Fruit fly (Drosophila melanogaster): ENCODE measurements around the gene CG1265.
A peak's percentile ranks its signal among the peaks of the same experiment; 100 is the strongest.

The CG1265 gene

DNA sequence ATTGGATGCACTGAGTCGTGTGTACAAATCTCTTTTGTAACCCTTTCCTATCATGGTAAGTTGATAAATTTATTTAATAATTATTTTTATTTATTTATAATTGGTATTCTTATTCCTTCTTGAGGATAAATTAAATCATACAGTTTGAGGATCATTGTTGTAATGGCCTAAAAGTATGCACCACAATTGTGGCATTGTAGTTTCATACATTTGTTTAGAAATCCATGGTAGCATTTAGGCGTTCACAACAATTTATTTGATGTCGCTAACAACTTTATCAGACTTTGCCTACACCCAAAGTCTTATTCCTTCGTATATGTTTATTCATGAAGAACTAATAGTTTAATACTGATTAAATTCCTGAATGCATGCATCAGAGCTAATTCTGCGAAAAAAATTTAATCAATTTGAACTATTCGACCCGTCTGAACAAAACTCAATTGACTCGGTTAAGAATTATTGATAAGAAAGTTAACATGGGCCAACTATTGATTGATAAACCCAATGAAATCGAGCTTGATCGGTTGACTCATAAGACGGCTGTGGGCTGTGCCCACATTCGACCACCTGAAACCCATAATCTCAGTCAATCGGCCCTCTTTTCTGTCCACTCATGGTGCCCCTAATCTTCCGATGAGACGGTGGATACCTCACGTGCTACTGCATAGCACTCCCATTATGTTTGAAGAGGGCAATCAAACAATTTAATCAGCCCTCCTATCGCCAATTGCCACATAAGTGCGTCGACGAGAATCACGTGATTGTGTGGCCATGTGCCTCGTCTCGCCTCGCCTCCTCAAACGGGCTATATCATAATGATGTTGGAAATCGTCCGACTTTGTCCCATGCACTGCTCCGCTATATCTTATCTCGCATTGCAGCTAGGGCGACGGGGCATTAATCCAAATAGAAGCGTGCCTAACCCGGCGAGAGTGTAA lies 35.0 kb upstream of the CG1265 start (continued):
- TF ChIP-seq cyc (GFP tag; optimal IDR thresholded peaks at IDR 0.05), result no peak
- no peak for TF ChIP-seq CG11762 (GFP tag; optimal IDR thresholded peaks at IDR 0.05; ENCODE audit: insufficient read depth)

DNA sequence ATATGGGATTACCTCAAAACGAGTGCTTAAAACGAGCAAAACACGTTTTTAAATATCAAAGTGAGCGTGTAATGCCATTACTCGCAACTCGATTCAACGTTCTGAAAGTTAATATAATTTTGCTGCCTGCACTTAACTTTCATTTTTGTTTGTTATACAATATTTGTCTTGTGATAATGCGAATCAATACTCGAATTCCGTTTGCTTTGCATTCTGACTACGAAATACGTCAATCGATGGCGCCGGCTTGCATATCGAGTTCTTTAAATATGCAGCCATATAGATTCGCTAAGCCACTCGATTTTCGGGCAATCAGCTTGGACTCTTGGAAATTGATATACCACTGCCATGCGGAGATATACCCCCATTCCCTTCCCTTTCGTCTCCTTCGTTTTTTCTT lies 33.9 kb upstream of the CG1265 start:
- TF ChIP-seq Blimp-1 (GFP tag; optimal IDR thresholded peaks at IDR 0.05) (peak; percentile 41), Sox14 (GFP tag; optimal IDR thresholded peaks at IDR 0.05) (no peak), Sox102F (GFP tag; optimal IDR thresholded peaks at IDR 0.05) (peak; percentile 16), topi (GFP tag; optimal IDR thresholded peaks at IDR 0.05) (no peak), vri (GFP tag; optimal IDR thresholded peaks at IDR 0.05) (peak; percentile 77)

DNA sequence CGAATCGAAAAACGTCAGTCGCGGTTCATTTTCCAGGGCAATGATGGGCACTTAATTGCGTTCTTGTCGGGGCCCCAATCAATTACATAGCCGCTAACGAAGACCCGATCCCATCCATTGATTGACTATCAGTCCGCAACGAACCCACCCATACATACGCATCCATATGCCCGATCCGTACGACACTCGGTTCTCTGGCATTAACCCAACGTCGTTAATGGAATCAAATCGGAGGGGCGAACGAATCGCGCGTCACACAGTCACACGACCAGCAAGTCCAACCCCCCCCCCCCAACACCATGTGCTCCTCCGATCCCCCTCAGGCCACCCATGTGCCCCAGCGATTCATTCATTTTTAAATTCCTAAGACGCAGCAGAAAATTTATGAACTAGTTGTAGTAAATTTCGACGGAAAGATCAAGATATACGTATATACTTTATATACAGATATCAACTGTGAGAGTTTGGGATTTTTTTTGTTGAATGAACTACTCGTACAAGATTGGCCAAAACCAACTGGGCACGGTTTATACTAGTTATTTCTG lies 33.3 kb upstream of the CG1265 start:
- TF ChIP-seq ss (GFP tag; optimal IDR thresholded peaks at IDR 0.05), result peak in 1 of 2 experiments; percentile 10
- TF ChIP-seq CG6808 (GFP tag; optimal IDR thresholded peaks at IDR 0.05), result peak; percentile 3
- TF ChIP-seq CG1621 (tag; optimal IDR thresholded peaks at IDR 0.05), result peak; percentile 4
- peak; percentile 40 for TF ChIP-seq CG16779 (tag; optimal IDR thresholded peaks at IDR 0.05)
- TF ChIP-seq CG6276 (GFP tag; optimal IDR thresholded peaks at IDR 0.05), result peak; percentile 27
- no peak for TF ChIP-seq Eip75B (GFP tag; optimal IDR thresholded peaks at IDR 0.05)
- TF ChIP-seq svp (GFP tag), result peak; percentile 97
- TF ChIP-seq Lpt (GFP tag; optimal IDR thresholded peaks at IDR 0.05), result no peak
- TF ChIP-seq spab (GFP tag; optimal IDR thresholded peaks at IDR 0.05), result no peak
- peak; percentile 24 for TF ChIP-seq Eip78C (GFP tag)
- TF ChIP-seq dsx (GFP tag; optimal IDR thresholded peaks at IDR 0.05; ENCODE audit: poor library complexity, severe bottlenecking), result peak; percentile 16
- TF ChIP-seq CG7368 (GFP tag; optimal IDR thresholded peaks at IDR 0.05), result no peak

DNA sequence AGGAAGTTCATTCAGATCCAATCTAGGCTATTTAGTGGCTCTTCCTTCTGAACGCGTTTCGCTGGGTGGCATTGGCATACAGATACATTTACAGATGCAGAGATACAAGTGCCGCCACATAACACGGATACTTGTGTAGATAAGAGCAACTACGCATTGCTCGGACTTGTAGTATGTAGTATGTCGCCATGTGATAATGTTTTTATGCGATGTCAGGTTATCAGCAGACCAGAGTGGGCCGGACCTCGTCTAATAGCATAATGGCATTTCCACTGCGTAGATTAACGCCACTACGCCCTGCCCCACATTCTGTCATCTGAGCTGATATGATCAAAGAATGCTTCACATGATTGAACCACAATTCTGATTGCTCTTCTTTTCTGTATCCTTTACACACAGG lies 32.8 kb upstream of the CG1265 start:
- no peak for TF ChIP-seq lz (GFP tag; optimal IDR thresholded peaks at IDR 0.05)
- no peak for TF ChIP-seq cyc (GFP tag; optimal IDR thresholded peaks at IDR 0.05)
- TF ChIP-seq svp (GFP tag), result peak; percentile 83
- TF ChIP-seq OdsH (GFP tag; optimal IDR thresholded peaks at IDR 0.05), result no peak

DNA sequence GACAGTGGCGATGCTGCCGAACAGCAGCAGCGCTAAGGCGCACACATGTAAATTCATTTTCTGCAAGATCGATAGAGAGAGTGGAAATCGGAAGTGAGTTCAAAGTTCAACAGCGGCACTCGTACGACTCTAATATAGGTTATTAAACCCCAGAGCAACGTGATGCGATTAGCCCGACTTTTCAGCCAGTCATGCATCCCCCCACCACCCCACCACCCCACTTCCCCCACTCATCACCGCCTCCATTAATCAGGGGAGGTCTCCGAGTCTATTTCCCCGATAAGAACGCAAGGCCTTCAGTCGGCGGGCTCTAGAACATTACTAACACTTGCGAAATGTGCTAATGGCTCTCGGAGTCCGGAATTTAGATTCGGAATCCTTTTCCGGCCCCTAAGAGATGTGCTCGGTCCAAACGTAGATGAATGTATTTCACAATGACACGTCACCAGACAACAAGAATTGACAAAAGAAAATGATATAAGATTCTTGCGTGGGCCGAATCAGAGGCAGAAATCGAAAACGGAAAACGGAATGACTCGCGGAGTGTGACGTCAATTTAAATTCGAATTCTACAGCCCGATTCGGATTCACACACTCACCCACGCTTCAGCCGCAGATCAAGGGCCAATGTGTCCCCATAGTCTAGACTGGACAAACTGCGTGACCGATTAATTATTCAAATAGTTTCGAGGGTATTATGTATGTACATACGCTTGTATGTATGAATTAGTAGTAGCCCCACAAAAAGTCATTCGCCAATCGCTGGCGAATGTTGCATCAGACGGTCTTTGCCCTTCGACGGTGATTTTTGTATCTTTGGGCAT lies 28.7 kb upstream of the CG1265 start:
- TF ChIP-seq CG6808 (GFP tag; optimal IDR thresholded peaks at IDR 0.05) (peak; percentile 23), ss (GFP tag; optimal IDR thresholded peaks at IDR 0.05) (peak; percentile 16 to 56), CG6163 (GFP tag; IDR thresholded peaks at IDR 0.05) (0 out of 3 replicates have a peak, but pooled peaks have one; percentile 12), eg (GFP tag; IDR thresholded peaks at IDR 0.05) (0 out of 3 replicates have a peak, but pooled peaks have one; percentile 34), CG3919 (GFP tag; optimal IDR thresholded peaks at IDR 0.05) (no peak), CG10669 (GFP tag; optimal IDR thresholded peaks at IDR 0.05) (peak; percentile 14), net (GFP tag; optimal IDR thresholded peaks at IDR 0.05) (no peak), CG8319 (GFP tag; optimal IDR thresholded peaks at IDR 0.05) (no peak), CG16779 (tag; optimal IDR thresholded peaks at IDR 0.05) (peak; percentile 15), dsx (GFP tag; optimal IDR thresholded peaks at IDR 0.05; ENCODE audit: poor library complexity, severe bottlenecking) (no peak), CG6276 (GFP tag; optimal IDR thresholded peaks at IDR 0.05) (peak; percentile 49), CG15336 (GFP tag; IDR thresholded peaks at IDR 0.05) (peak; percentile 35; the same call in 1 of the 2 replicates), fd85E (GFP tag; optimal IDR thresholded peaks at IDR 0.05) (no peak), svp (GFP tag) (peak; percentile 84)

Data from whole organism, prepupa.